Worm (Caenorhabditis elegans) whole organism, L1 larva: ENCODE results near the gene Y102E9.5.

Source experiments
- ets-5 ChIP-seq: fragments of 200-800 bp; sonication (Bioruptor generic); IDR thresholded peaks from 2 replicates; pipeline ENCODE4 v1.3.6; 2022; ENCODE audit warnings: missing genetic modification characterization, missing compliant biosample characterization
- rnt-1 ChIP-seq: sonication (generic microtip); optimal IDR thresholded peaks from 2 replicates; lab custom pipeline; 2016; ENCODE audit warnings: mild to moderate bottlenecking, missing genetic modification characterization, moderate library complexity, missing compliant biosample characterization

The Y102E9.5 gene

DNA sequence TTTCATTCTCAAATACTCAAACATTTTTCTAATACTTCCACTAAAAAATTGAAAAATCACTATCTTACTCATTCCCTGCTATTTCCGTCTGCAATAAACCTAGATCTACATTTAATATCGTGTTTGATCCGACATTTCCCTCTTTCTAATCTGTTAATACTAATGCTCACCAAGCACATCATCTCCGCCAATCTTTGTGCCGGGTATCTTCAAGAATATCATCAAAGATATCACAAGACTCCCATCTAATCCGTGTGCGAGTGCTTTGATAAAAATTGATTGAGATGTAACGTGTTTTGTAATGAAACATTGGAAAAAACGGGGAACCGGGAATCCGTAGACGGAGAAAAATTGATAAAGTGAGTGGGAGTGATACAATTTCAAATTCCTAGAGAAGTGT is 50.8 kb downstream of the Y102E9.5 start (continued):
- TF ChIP-seq rnt-1 (tag; lab: Kevin White, UChicago), result no peak
- TF ChIP-seq ets-5 (GFP tag; lab: Robert Waterston, UW), result no peak
